Fruit fly (Drosophila melanogaster): ENCODE measurements around the gene CG34404.

DNA sequence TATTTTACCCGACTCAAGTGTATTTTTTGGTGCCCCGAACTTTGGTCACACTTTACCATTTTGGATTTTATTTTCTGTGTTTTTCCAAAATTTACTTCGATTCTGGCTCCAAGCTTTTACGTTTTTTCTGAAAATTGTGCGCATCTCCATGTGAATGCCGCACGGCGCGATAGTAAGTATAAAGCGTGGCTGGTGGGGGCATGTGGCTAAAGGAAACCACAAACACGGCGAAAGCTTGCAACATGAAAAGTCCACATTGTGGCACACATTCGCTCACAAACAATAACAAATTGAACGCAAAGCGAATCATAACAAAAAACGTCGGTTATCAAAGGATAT is 46.7 kb downstream of the CG34404 start, which contains the start of gene ear:
- TF ChIP-seq CG6689 (GFP tag; IDR thresholded peaks at IDR 0.05) (no peak), exex (tag; optimal IDR thresholded peaks at IDR 0.05) (no peak), jigr1 (GFP tag; IDR thresholded peaks at IDR 0.05) (no peak)
